Fruit fly (Drosophila melanogaster): ENCODE data around the gene CheB93a.
A peak's percentile ranks its signal among the peaks of the same experiment; 100 is the strongest.

Gene CheB93a

dm6 chr3R:21415016-21415638, 7.9 kb downstream of the CheB93a start:
- TF ChIP-seq CG32264 (GFP tag; optimal IDR thresholded peaks at IDR 0.05) (no peak), rgr (GFP tag; optimal IDR thresholded peaks at IDR 0.05) (no peak), dmrt93B (GFP tag; optimal IDR thresholded peaks at IDR 0.05) (no peak), h (GFP tag; optimal IDR thresholded peaks at IDR 0.05) (no peak), Dif (GFP tag; optimal IDR thresholded peaks at IDR 0.05; ENCODE audit: partially characterized antibody) (no peak), Dfd (GFP tag; optimal IDR thresholded peaks at IDR 0.05) (no peak), foxo (GFP tag; optimal IDR thresholded peaks at IDR 0.05) (no peak), usp (GFP tag; optimal IDR thresholded peaks at IDR 0.05) (no peak), dsf (GFP tag; optimal IDR thresholded peaks at IDR 0.05; ENCODE audit: borderline replicate concordance) (no peak), lola (GFP tag; optimal IDR thresholded peaks at IDR 0.05) (no peak), Hr78 (GFP tag; optimal IDR thresholded peaks at IDR 0.05) (no peak), CG9705 (GFP tag; optimal IDR thresholded peaks at IDR 0.05) (no peak), N (GFP tag; optimal IDR thresholded peaks at IDR 0.05) (no peak)

- TF ChIP-seq OdsH (GFP tag; optimal IDR thresholded peaks at IDR 0.05) (no peak), CrebA (GFP tag; optimal IDR thresholded peaks at IDR 0.05; ENCODE audit: borderline replicate concordance) (no peak), psq (GFP tag; optimal IDR thresholded peaks at IDR 0.05) (no peak), Mio (GFP tag; optimal IDR thresholded peaks at IDR 0.05) (no peak)
Observed at dm6 chr3R:21416888-21417287, 9.6 kb downstream of the CheB93a start.

dm6 chr3R:21419258-21419657, 12.0 kb downstream of the CheB93a start:
- TF ChIP-seq HLH106 (tag; optimal IDR thresholded peaks at IDR 0.05) (no peak), foxo (GFP tag; optimal IDR thresholded peaks at IDR 0.05) (no peak), ey (GFP tag; optimal IDR thresholded peaks at IDR 0.05) (no peak), Sp1 (GFP tag; optimal IDR thresholded peaks at IDR 0.05) (no peak), jim (GFP tag; optimal IDR thresholded peaks at IDR 0.05) (no peak), tai (GFP tag; optimal IDR thresholded peaks at IDR 0.05) (no peak)

dm6 chr3R:21419932-21420331, 12.7 kb downstream of the CheB93a start:
- TF ChIP-seq h (GFP tag; optimal IDR thresholded peaks at IDR 0.05) = peak; percentile 16
- TF ChIP-seq fru (GFP tag; optimal IDR thresholded peaks at IDR 0.05) = peak; percentile 18
- peak; percentile 45 for TF ChIP-seq HLH106 (tag; optimal IDR thresholded peaks at IDR 0.05)
- no peak for TF ChIP-seq CG9705 (GFP tag; optimal IDR thresholded peaks at IDR 0.05)
- TF ChIP-seq Sp1 (GFP tag; optimal IDR thresholded peaks at IDR 0.05) = peak; percentile 24
- no peak for TF ChIP-seq br (GFP tag; optimal IDR thresholded peaks at IDR 0.05)
- TF ChIP-seq foxo (GFP tag; optimal IDR thresholded peaks at IDR 0.05) = peak in 1 of 2 experiments; percentile 27
- no peak for TF ChIP-seq jim (GFP tag; optimal IDR thresholded peaks at IDR 0.05)
- peak; percentile 12 for TF ChIP-seq rgr (GFP tag; optimal IDR thresholded peaks at IDR 0.05)

dm6 chr3R:21426795-21427194, 19.6 kb downstream of the CheB93a start:
- no peak for TF ChIP-seq Abd-B (GFP tag; optimal IDR thresholded peaks at IDR 0.05)
- TF ChIP-seq Hr83 (GFP tag; optimal IDR thresholded peaks at IDR 0.05; ENCODE audit: poor library complexity, severe bottlenecking) = no peak
- no peak for TF ChIP-seq woc (GFP tag; optimal IDR thresholded peaks at IDR 0.05)
- no peak for TF ChIP-seq dl (GFP tag; optimal IDR thresholded peaks at IDR 0.05; ENCODE audit: insufficient read depth in 1 of 2, partially characterized antibody in 2 of 2)
- no peak for TF ChIP-seq brk (GFP tag; optimal IDR thresholded peaks at IDR 0.05)
- TF ChIP-seq pan (optimal IDR thresholded peaks at IDR 0.05) = no peak
- no peak for TF ChIP-seq Rel (GFP tag; optimal IDR thresholded peaks at IDR 0.05)
- TF ChIP-seq Rel (tag; optimal IDR thresholded peaks at IDR 0.05) = no peak
- no peak for TF ChIP-seq Sp1 (GFP tag; optimal IDR thresholded peaks at IDR 0.05)
- TF ChIP-seq dmrt93B (GFP tag; optimal IDR thresholded peaks at IDR 0.05) = no peak
- no peak for TF ChIP-seq foxo (GFP tag; optimal IDR thresholded peaks at IDR 0.05)
- TF ChIP-seq dsf (GFP tag; optimal IDR thresholded peaks at IDR 0.05; ENCODE audit: borderline replicate concordance) = no peak
- no peak for TF ChIP-seq sv (GFP tag; optimal IDR thresholded peaks at IDR 0.05)
- no peak for TF ChIP-seq Vsx2 (GFP tag; optimal IDR thresholded peaks at IDR 0.05; ENCODE audit: partially characterized antibody)
- TF ChIP-seq Jra (GFP tag; optimal IDR thresholded peaks at IDR 0.05) = no peak
- TF ChIP-seq CrebA (GFP tag; optimal IDR thresholded peaks at IDR 0.05; ENCODE audit: borderline replicate concordance) = no peak
